Fruit fly (Drosophila melanogaster) whole organism, embryonic: ENCODE measurements around the gene Papss.

ENCODE experiments used
- CG10147 ChIP-seq: fragments of 200-800 bp; sonication (Bioruptor generic); optimal IDR thresholded peaks from 2 replicates; lab custom pipeline; 2019; ENCODE audit warnings: missing biosample characterization, mild to moderate bottlenecking, missing genetic modification characterization, moderate library complexity
- CG1024 ChIP-seq: fragments of 200-800 bp; sonication (Bioruptor generic); IDR thresholded peaks from 2 replicates; pipeline ENCODE4 v1.3.6; 2022; ENCODE audit warnings: missing biosample characterization, missing genetic modification characterization
- CG10267 ChIP-seq: fragments of 200-800 bp; sonication (Bioruptor generic); optimal IDR thresholded peaks from 2 replicates; lab custom pipeline; 2018; ENCODE audit warnings: missing biosample characterization, mild to moderate bottlenecking, missing genetic modification characterization, moderate library complexity
- CG10321 ChIP-seq: fragments of 200-800 bp; sonication (Bioruptor generic); IDR thresholded peaks from 2 replicates; pipeline ENCODE4 v1.3.6; 2022; ENCODE audit warnings: missing biosample characterization, missing genetic modification characterization
- CG10431 ChIP-seq: fragments of 200-800 bp; sonication (Bioruptor generic); optimal IDR thresholded peaks from 3 replicates; lab custom pipeline; 2018; ENCODE audit warnings: missing biosample characterization, mild to moderate bottlenecking, missing genetic modification characterization
- CG13296 ChIP-seq: fragments of 200-800 bp; sonication (Bioruptor generic); optimal IDR thresholded peaks from 3 replicates; lab custom pipeline; 2018; ENCODE audit warnings: missing biosample characterization, mild to moderate bottlenecking, missing genetic modification characterization
- CG14710 ChIP-seq: fragments of 200-800 bp; sonication (Bioruptor generic); optimal IDR thresholded peaks from 3 replicates; lab custom pipeline; 2019; ENCODE audit warnings: missing biosample characterization, mild to moderate bottlenecking, missing genetic modification characterization, moderate library complexity
- CG1603 ChIP-seq: fragments of 200-800 bp; sonication (Bioruptor generic); optimal IDR thresholded peaks from 2 replicates; lab custom pipeline; 2019; ENCODE audit warnings: missing biosample characterization, mild to moderate bottlenecking, missing genetic modification characterization, moderate library complexity
- CG16863 ChIP-seq: fragments of 200-800 bp; sonication (Bioruptor generic); optimal IDR thresholded peaks from 3 replicates; lab custom pipeline; 2016; ENCODE audit warnings: missing biosample characterization, missing genetic modification characterization
- CG17829 ChIP-seq: fragments of 200-800 bp; optimal IDR thresholded peaks from 2 replicates; lab custom pipeline; 2019; ENCODE audit warnings: missing biosample characterization, mild to moderate bottlenecking, missing genetic modification characterization, moderate library complexity
- CG17912 ChIP-seq: fragments of 200-800 bp; sonication (Bioruptor generic); optimal IDR thresholded peaks from 2 replicates; lab custom pipeline; 2018; ENCODE audit warnings: missing biosample characterization, mild to moderate bottlenecking, missing genetic modification characterization
- CG2120 ChIP-seq: fragments of 200-800 bp; sonication (Bioruptor generic); optimal IDR thresholded peaks from 3 replicates; lab custom pipeline; 2016; ENCODE audit warnings: missing biosample characterization, missing genetic modification characterization
- CG34376 ChIP-seq: fragments of 200-800 bp; sonication (Bioruptor generic); optimal IDR thresholded peaks from 2 replicates; lab custom pipeline; 2018; ENCODE audit warnings: missing biosample characterization, mild to moderate bottlenecking, missing genetic modification characterization
- CG4282 ChIP-seq: fragments of 200-800 bp; sonication (Bioruptor generic); optimal IDR thresholded peaks from 2 replicates; lab custom pipeline; 2016; ENCODE audit warnings: missing biosample characterization, missing genetic modification characterization
- CG6791 ChIP-seq: fragments of 200-800 bp; sonication (Bioruptor generic); IDR thresholded peaks from 3 replicates; pipeline ENCODE4 v1.3.6; 2022; ENCODE audit warnings: missing biosample characterization, missing genetic modification characterization; ENCODE audit not compliant: partially characterized antibody
- CG8089 ChIP-seq: fragments of 200-800 bp; sonication (Bioruptor generic); optimal IDR thresholded peaks from 3 replicates; lab custom pipeline; 2016; ENCODE audit warnings: missing biosample characterization, missing genetic modification characterization
- CG8765 ChIP-seq: fragments of 200-800 bp; sonication (Bioruptor generic); IDR thresholded peaks from 2 replicates; pipeline ENCODE4 v1.3.6; 2022; ENCODE audit warnings: missing biosample characterization, missing genetic modification characterization
- CTCF ChIP-seq: fragments of 200-800 bp; sonication (Bioruptor generic); optimal IDR thresholded peaks from 2 replicates; lab custom pipeline; 2017; ENCODE audit warnings: missing biosample characterization, mild to moderate bottlenecking, missing genetic modification characterization, moderate library complexity
- Dref ChIP-seq: fragments of 200-800 bp; sonication (Bioruptor generic); IDR thresholded peaks from 2 replicates; pipeline ENCODE4 v1.3.6; 2022; ENCODE audit warnings: missing biosample characterization, missing genetic modification characterization
- Ets97D ChIP-seq: fragments of 200-800 bp; sonication (Bioruptor generic); optimal IDR thresholded peaks from 3 replicates; lab custom pipeline; 2016; ENCODE audit warnings: missing biosample characterization, missing genetic modification characterization
- Fer2 ChIP-seq: fragments of 200-800 bp; sonication (Bioruptor generic); optimal IDR thresholded peaks from 2 replicates; lab custom pipeline; 2018; ENCODE audit warnings: missing biosample characterization, mild to moderate bottlenecking, missing genetic modification characterization, moderate library complexity
- Fer3 ChIP-seq: fragments of 200-800 bp; sonication (Bioruptor generic); optimal IDR thresholded peaks from 2 replicates; lab custom pipeline; 2018; ENCODE audit warnings: missing biosample characterization, mild to moderate bottlenecking, missing genetic modification characterization, moderate library complexity
- HLHmδ ChIP-seq: fragments of 200-800 bp; sonication (Bioruptor generic); optimal IDR thresholded peaks from 2 replicates; lab custom pipeline; 2018; ENCODE audit warnings: missing biosample characterization, mild to moderate bottlenecking, missing genetic modification characterization, moderate library complexity
- HmgZ ChIP-seq: fragments of 200-800 bp; sonication (Bioruptor generic); optimal IDR thresholded peaks from 2 replicates; lab custom pipeline; 2018; ENCODE audit warnings: missing biosample characterization, mild to moderate bottlenecking, missing genetic modification characterization
- Hmr ChIP-seq: fragments of 200-800 bp; sonication (Bioruptor generic); optimal IDR thresholded peaks from 3 replicates; lab custom pipeline; 2017; ENCODE audit warnings: mild to moderate bottlenecking, missing biosample characterization, missing genetic modification reagents, missing genetic modification characterization
- MESR4 ChIP-seq: fragments of 200-800 bp; sonication (Bioruptor generic); optimal IDR thresholded peaks from 2 replicates; lab custom pipeline; 2018; ENCODE audit warnings: missing biosample characterization, mild to moderate bottlenecking, missing genetic modification characterization, moderate library complexity
- Med ChIP-seq: fragments of 200-800 bp; sonication (Bioruptor generic); peaks from one replicate; lab custom pipeline; 2016; ENCODE audit warnings: missing biosample characterization, missing genetic modification characterization, mild to moderate bottlenecking, inconsistent platforms, moderate library complexity
- Mes4 ChIP-seq: fragments of 200-800 bp; sonication (Bioruptor generic); optimal IDR thresholded peaks from 2 replicates; lab custom pipeline; 2016; ENCODE audit warnings: missing biosample characterization, missing genetic modification characterization
- NfI ChIP-seq: fragments of 200-800 bp; sonication (Bioruptor generic); optimal IDR thresholded peaks from 3 replicates; lab custom pipeline; 2018; ENCODE audit warnings: missing biosample characterization, mild to moderate bottlenecking, missing genetic modification characterization, moderate library complexity
- PHDP ChIP-seq: fragments of 200-800 bp; sonication (Bioruptor generic); optimal IDR thresholded peaks from 3 replicates; lab custom pipeline; 2018; ENCODE audit warnings: missing biosample characterization, mild to moderate bottlenecking, missing genetic modification characterization, moderate library complexity
- Scr ChIP-seq: fragments of 200-800 bp; sonication (Bioruptor generic); IDR thresholded peaks from 2 replicates; pipeline ENCODE4 v1.3.6; 2022; ENCODE audit warnings: missing biosample characterization, missing genetic modification characterization; ENCODE audit not compliant: partially characterized antibody
- Xbp1 ChIP-seq: fragments of 200-800 bp; sonication (Bioruptor generic); optimal IDR thresholded peaks from 3 replicates; lab custom pipeline; 2016; ENCODE audit warnings: missing biosample characterization, mild to moderate bottlenecking, missing genetic modification characterization
- amos ChIP-seq: fragments of 200-800 bp; sonication (Bioruptor generic); IDR thresholded peaks from 2 replicates; pipeline ENCODE4 v1.3.6; 2022; ENCODE audit warnings: missing biosample characterization, missing genetic modification characterization; ENCODE audit not compliant: partially characterized antibody
- bbx ChIP-seq: fragments of 200-800 bp; sonication (Bioruptor generic); IDR thresholded peaks from 2 replicates; pipeline ENCODE4 v1.3.6; 2022; ENCODE audit warnings: missing biosample characterization, missing genetic modification characterization; ENCODE audit not compliant: partially characterized antibody
- bcd ChIP-seq: fragments of 200-800 bp; sonication (Bioruptor generic); optimal IDR thresholded peaks from 2 replicates; lab custom pipeline; 2017; ENCODE audit warnings: missing biosample characterization, mild to moderate bottlenecking, missing genetic modification characterization
- bigmax ChIP-seq: fragments of 200-800 bp; sonication (Bioruptor generic); optimal IDR thresholded peaks from 2 replicates; lab custom pipeline; 2018; ENCODE audit warnings: missing biosample characterization, mild to moderate bottlenecking, missing genetic modification characterization
- bsh ChIP-seq, 2 experiments: fragments of 200-800 bp; sonication (Bioruptor generic); optimal IDR thresholded peaks; 2 replicates each; lab custom pipeline; 2017 to 2018; ENCODE audit warnings: mild to moderate bottlenecking in 2 of 2, missing biosample characterization in 2 of 2, missing genetic modification characterization in 2 of 2, moderate library complexity in 1 of 2
- crol ChIP-seq: fragments of 200-800 bp; sonication (Bioruptor generic); IDR thresholded peaks from 2 replicates; pipeline ENCODE4 v1.3.6; 2022; ENCODE audit warnings: missing biosample characterization, missing genetic modification characterization
- exex ChIP-seq: fragments of 200-800 bp; sonication (Bioruptor generic); optimal IDR thresholded peaks from 4 replicates; lab custom pipeline; 2018; ENCODE audit warnings: missing biosample characterization, mild to moderate bottlenecking, missing genetic modification characterization, moderate library complexity
- grn ChIP-seq: fragments of 200-800 bp; sonication (Bioruptor generic); optimal IDR thresholded peaks from 3 replicates; lab custom pipeline; 2017; ENCODE audit warnings: missing biosample characterization, missing genetic modification characterization
- gsb-n ChIP-seq: fragments of 200-800 bp; sonication (Bioruptor generic); optimal IDR thresholded peaks from 3 replicates; lab custom pipeline; 2018; ENCODE audit warnings: missing biosample characterization, mild to moderate bottlenecking, missing genetic modification characterization
- ind ChIP-seq: fragments of 200-800 bp; sonication (Bioruptor generic); optimal IDR thresholded peaks from 3 replicates; lab custom pipeline; 2016; ENCODE audit warnings: missing biosample characterization, missing genetic modification characterization
- lilli ChIP-seq: fragments of 200-800 bp; sonication (Bioruptor generic); optimal IDR thresholded peaks from 3 replicates; lab custom pipeline; 2016; ENCODE audit warnings: missing biosample characterization, missing genetic modification characterization
- nmo ChIP-seq: fragments of 200-800 bp; sonication (Bioruptor generic); optimal IDR thresholded peaks from 2 replicates; lab custom pipeline; 2018; ENCODE audit warnings: missing biosample characterization, mild to moderate bottlenecking, missing genetic modification characterization, moderate library complexity
- phol ChIP-seq: fragments of 200-800 bp; sonication (Bioruptor generic); optimal IDR thresholded peaks from 3 replicates; lab custom pipeline; 2018; ENCODE audit warnings: missing biosample characterization, mild to moderate bottlenecking, missing genetic modification characterization, moderate library complexity
- run ChIP-seq: fragments of 200-800 bp; sonication (Bioruptor generic); optimal IDR thresholded peaks from 3 replicates; lab custom pipeline; 2018; ENCODE audit warnings: missing biosample characterization, mild to moderate bottlenecking, missing genetic modification characterization
- so ChIP-seq: fragments of 200-800 bp; sonication (Bioruptor generic); IDR thresholded peaks from 3 replicates; pipeline ENCODE4 v1.3.6; 2022; ENCODE audit warnings: missing biosample characterization, missing genetic modification characterization
- stwl ChIP-seq: fragments of 200-800 bp; sonication (Bioruptor generic); optimal IDR thresholded peaks from 3 replicates; lab custom pipeline; 2018; ENCODE audit warnings: missing biosample characterization, mild to moderate bottlenecking, missing genetic modification characterization, moderate library complexity
- sug ChIP-seq: fragments of 200-800 bp; optimal IDR thresholded peaks from 2 replicates; lab custom pipeline; 2019; ENCODE audit warnings: missing biosample characterization, mild to moderate bottlenecking, missing genetic modification characterization, moderate library complexity
- vvl ChIP-seq: fragments of 200-800 bp; sonication (Bioruptor generic); IDR thresholded peaks from 2 replicates; pipeline ENCODE4 v1.3.6; 2022; ENCODE audit warnings: missing biosample characterization, missing genetic modification characterization

Papss gene

dm6 chr3L:19861215-19861614 lies 16.1 kb downstream of the Papss start (continued):
- TF ChIP-seq amos (peak; percentile 33; the same call in 1 of the 2 replicates), bcd (GFP tag; lab: Kevin White, UChicago) (peak; percentile 12), CG16863 (GFP tag; lab: Kevin White, UChicago) (no peak), CG1024 (GFP tag; lab: Robert Waterston, UW) (no peak), CG2120 (GFP tag; lab: Kevin White, UChicago) (peak; percentile 36), nmo (GFP tag; lab: Kevin White, UChicago) (peak; percentile 7), CG13296 (peak; percentile 8), phol (tag; lab: Kevin White, UChicago) (peak; percentile 36), CTCF (GFP tag; lab: Kevin White, UChicago) (peak; percentile 24), Scr (GFP tag; lab: Robert Waterston, UW) (peak; percentile 34; the same call in 1 of the 2 replicates), bbx (GFP tag; lab: Robert Waterston, UW) (peak; percentile 35; the same call in 1 of the 2 replicates), run (tag; lab: Kevin White, UChicago) (peak; percentile 11), Mes4 (GFP tag; lab: Kevin White, UChicago) (no peak), CG17829 (peak; percentile 54), Med (GFP tag; lab: Kevin White, UChicago) (peak; percentile 76), CG10147 (GFP tag; lab: Kevin White, UChicago) (no peak), Fer3 (no peak), CG10321 (GFP tag; lab: Robert Waterston, UW) (0 out of 2 replicates have a peak, but pooled peaks have one; percentile 16), HLHmδ (GFP tag; lab: Kevin White, UChicago) (peak; percentile 18), CG4282 (GFP tag; lab: Kevin White, UChicago) (no peak), Dref (GFP tag; lab: Robert Waterston, UW) (no peak; the same call in 1 of the 2 replicates), CG34376 (peak; percentile 77), PHDP (tag; lab: Kevin White, UChicago) (peak; percentile 14), grn (GFP tag; lab: Kevin White, UChicago) (peak; percentile 83), CG8765 (GFP tag; lab: Robert Waterston, UW) (no peak), bigmax (GFP tag; lab: Kevin White, UChicago) (peak; percentile 20), CG6791 (GFP tag; lab: Robert Waterston, UW) (peak; percentile 43; the same call in 1 of the 3 replicates), CG8089 (GFP tag; lab: Kevin White, UChicago) (no peak), CG17912 (peak; percentile 41), MESR4 (GFP tag; lab: Kevin White, UChicago) (peak; percentile 76), CG10267 (tag; lab: Kevin White, UChicago) (peak; percentile 96), stwl (tag; lab: Kevin White, UChicago) (peak; percentile 36), CG14710 (tag; lab: Kevin White, UChicago) (peak; percentile 61), gsb-n (tag; lab: Kevin White, UChicago) (peak; percentile 11), Fer2 (tag; lab: Kevin White, UChicago) (no peak), so (GFP tag; lab: Robert Waterston, UW) (peak; percentile 35; the same call in 1 of the 3 replicates), exex (tag; lab: Kevin White, UChicago) (peak; percentile 16), lilli (GFP tag; lab: Kevin White, UChicago) (peak; percentile 8), sug (tag; lab: Kevin White, UChicago) (peak; percentile 46), ind (GFP tag; lab: Kevin White, UChicago) (no peak), crol (GFP tag; lab: Robert Waterston, UW) (no peak), bsh (GFP tag; optimal IDR thresholded peaks at IDR 0.05; lab: Kevin White, UChicago) (peak in 1 of 2 experiments; percentile 11), vvl (0 out of 2 replicates have a peak, but pooled peaks have one; percentile 19), Ets97D (GFP tag; lab: Kevin White, UChicago) (peak; percentile 48), CG10431 (GFP tag; lab: Kevin White, UChicago) (no peak), CG1603 (tag; lab: Kevin White, UChicago) (peak; percentile 53), HmgZ (peak; percentile 56), NfI (GFP tag; lab: Kevin White, UChicago) (peak; percentile 68), Hmr (GFP tag; lab: Kevin White, UChicago) (peak; percentile 37), Xbp1 (GFP tag; lab: Kevin White, UChicago) (peak; percentile 9)
